Worm (Caenorhabditis elegans): ENCODE data around the gene atp-4.

- TF ChIP-seq ama-1 (optimal IDR thresholded peaks at IDR 0.05) (no peak), nhr-12 (tag; optimal IDR thresholded peaks at IDR 0.05) (no peak), elt-3 (tag; optimal IDR thresholded peaks at IDR 0.05) (no peak), C34F6.9 (tag; optimal IDR thresholded peaks at IDR 0.05) (no peak), ceh-82 (tag; optimal IDR thresholded peaks at IDR 0.05) (no peak), aly-2 (tag; optimal IDR thresholded peaks at IDR 0.05) (no peak), sem-4 (tag; optimal IDR thresholded peaks at IDR 0.05) (no peak)
These were observed 28.0 kb downstream of the atp-4 start for ce11 chrV:6398922-6399321.

Measured in whole organism, L2 larva.